Fruit fly (Drosophila melanogaster): ENCODE measurements around the gene PDZ-GEF.

PDZ-GEF gene

dm6 chr2L:6343084-6343873, 19.7 kb downstream of the PDZ-GEF start (continued):
- TF ChIP-seq nerfin-2 (GFP tag; IDR thresholded peaks at IDR 0.05; ENCODE audit: partially characterized antibody) (no peak), CG7271 (tag; optimal IDR thresholded peaks at IDR 0.05) (no peak), CG8924 (tag; optimal IDR thresholded peaks at IDR 0.05) (no peak), CG2889 (GFP tag; IDR thresholded peaks at IDR 0.05) (no peak), ci (GFP tag; IDR thresholded peaks at IDR 0.05) (no peak), Atf-2 (GFP tag; optimal IDR thresholded peaks at IDR 0.05) (no peak), CG12155 (GFP tag; optimal IDR thresholded peaks at IDR 0.05) (no peak), CG30431 (GFP tag; optimal IDR thresholded peaks at IDR 0.05) (no peak), CG4617 (GFP tag; optimal IDR thresholded peaks at IDR 0.05; ENCODE audit: borderline replicate concordance) (no peak), CG18011 (GFP tag; optimal IDR thresholded peaks at IDR 0.05) (peak; percentile 98), fd96Cb (tag; optimal IDR thresholded peaks at IDR 0.05) (no peak), Lhr (GFP tag; optimal IDR thresholded peaks at IDR 0.05) (peak; percentile 16), stwl (tag; optimal IDR thresholded peaks at IDR 0.05) (peak; percentile 65), CG13296 (GFP tag; optimal IDR thresholded peaks at IDR 0.05) (peak; percentile 21), CG1529 (GFP tag; optimal IDR thresholded peaks at IDR 0.05) (no peak), Dll (GFP tag; IDR thresholded peaks at IDR 0.05; ENCODE audit: partially characterized antibody) (no peak), CG6854 (GFP tag; optimal IDR thresholded peaks at IDR 0.05) (no peak), cg (GFP tag; optimal IDR thresholded peaks at IDR 0.05) (no peak), kay (GFP tag; optimal IDR thresholded peaks at IDR 0.05) (no peak), unpg (GFP tag; optimal IDR thresholded peaks at IDR 0.05) (no peak), grau (tag; optimal IDR thresholded peaks at IDR 0.05) (peak; percentile 1), nom (GFP tag; optimal IDR thresholded peaks at IDR 0.05) (no peak), CG13894 (tag; optimal IDR thresholded peaks at IDR 0.05) (no peak), CG14441 (GFP tag; IDR thresholded peaks at IDR 0.05) (peak; percentile 43; the same call in 1 of the 2 replicates), CG17328 (GFP tag; IDR thresholded peaks at IDR 0.05) (peak; percentile 21; the same call in 1 of the 2 replicates), Tbp (GFP tag; optimal IDR thresholded peaks at IDR 0.05) (no peak), GATAe (GFP tag; conservative IDR thresholded peaks at IDR 0.05) (peak; percentile 79), dysf (GFP tag; IDR thresholded peaks at IDR 0.05) (no peak), CG8290 (GFP tag; optimal IDR thresholded peaks at IDR 0.05) (no peak), CG8290 (tag; optimal IDR thresholded peaks at IDR 0.05) (peak in 1 of 2 experiments; percentile 56), CG12391 (tag; optimal IDR thresholded peaks at IDR 0.05) (no peak), CG15479 (GFP tag; optimal IDR thresholded peaks at IDR 0.05) (no peak), B-H1 (GFP tag; IDR thresholded peaks at IDR 0.05) (no peak), CG12942 (GFP tag; optimal IDR thresholded peaks at IDR 0.05) (no peak), CG34422 (GFP tag; IDR thresholded peaks at IDR 0.05) (peak; percentile 81), Xbp1 (GFP tag; optimal IDR thresholded peaks at IDR 0.05) (peak; percentile 12), CG10366 (GFP tag; IDR thresholded peaks at IDR 0.05) (no peak), CG11093 (GFP tag; IDR thresholded peaks at IDR 0.05) (no peak), sqz (GFP tag; optimal IDR thresholded peaks at IDR 0.05) (no peak), fd3F (GFP tag; optimal IDR thresholded peaks at IDR 0.05) (no peak), CG18476 (GFP tag; optimal IDR thresholded peaks at IDR 0.05) (no peak), rib (GFP tag; IDR thresholded peaks at IDR 0.05) (peak; percentile 68), CG4404 (GFP tag; IDR thresholded peaks at IDR 0.05) (no peak), nau (GFP tag; optimal IDR thresholded peaks at IDR 0.05) (no peak), zen2 (GFP tag; IDR thresholded peaks at IDR 0.05; ENCODE audit: partially characterized antibody) (no peak), CG3065 (GFP tag; optimal IDR thresholded peaks at IDR 0.05) (no peak), CG32767 (GFP tag; IDR thresholded peaks at IDR 0.05) (no peak), gsb (GFP tag; IDR thresholded peaks at IDR 0.05) (no peak), CG15269 (tag; optimal IDR thresholded peaks at IDR 0.05) (no peak), disco-r (GFP tag; optimal IDR thresholded peaks at IDR 0.05) (no peak)

Data from whole organism, embryonic.